Worm (Caenorhabditis elegans) whole organism, young adult: ENCODE data around the gene acs-11.

Source experiments
- B0019.2 ChIP-seq: fragments of 200-800 bp; sonication (Bioruptor generic); conservative IDR thresholded peaks from 2 replicates; pipeline ENCODE4 v1.3.6; 2022; ENCODE audit warnings: missing genetic modification reagents, missing genetic modification characterization, missing compliant biosample characterization
- B0035.1 ChIP-seq: sonication (generic microtip); optimal IDR thresholded peaks from 2 replicates; lab custom pipeline; 2016; ENCODE audit warnings: missing genetic modification characterization, mild to moderate bottlenecking, missing compliant biosample characterization, missing genotype, missing genetic modification reagents
- C06A6.2 ChIP-seq: fragments of 200-800 bp; sonication (Bioruptor generic); conservative IDR thresholded peaks from 2 replicates; pipeline ENCODE4 v1.3.6; 2022; ENCODE audit warnings: missing genetic modification characterization, missing compliant biosample characterization
- F23B12.7 ChIP-seq: sonication (generic microtip); optimal IDR thresholded peaks from 2 replicates; lab custom pipeline; 2017; ENCODE audit warnings: missing genetic modification characterization, mild to moderate bottlenecking, missing compliant biosample characterization, antibody characterized with exemption, moderate library complexity; ENCODE audit not compliant: insufficient read depth
- F39B2.1 ChIP-seq: fragments of 200-800 bp; sonication (Bioruptor generic); IDR thresholded peaks from 2 replicates; pipeline ENCODE4 v1.3.6; 2022; ENCODE audit warnings: missing genetic modification reagents, missing genetic modification characterization, missing compliant biosample characterization
- F49E8.2 ChIP-seq: sonication (generic microtip); optimal IDR thresholded peaks from 3 replicates; lab custom pipeline; 2017; ENCODE audit warnings: missing genetic modification characterization, mild to moderate bottlenecking, missing compliant biosample characterization, antibody characterized with exemption, moderate library complexity; ENCODE audit not compliant: insufficient read depth
- F55B11.4 ChIP-seq: sonication (generic microtip); optimal IDR thresholded peaks from 2 replicates; lab custom pipeline; 2016; ENCODE audit warnings: missing compliant biosample characterization, missing genetic modification characterization, borderline replicate concordance; ENCODE audit not compliant: insufficient read depth
- K11D2.4 ChIP-seq: fragments of 200-800 bp; sonication (Bioruptor generic); IDR thresholded peaks from 2 replicates; pipeline ENCODE4 v1.3.6; 2022; ENCODE audit warnings: missing genetic modification reagents, missing genetic modification characterization, missing compliant biosample characterization
- Y53G8AR.9 ChIP-seq: fragments of 200-800 bp; sonication (Bioruptor generic); conservative IDR thresholded peaks from 2 replicates; pipeline ENCODE4 v1.3.6; 2022; ENCODE audit warnings: missing genetic modification reagents, missing genetic modification characterization, missing compliant biosample characterization
- Y56A3A.18 ChIP-seq: fragments of 200-800 bp; sonication (Bioruptor generic); IDR thresholded peaks from 2 replicates; pipeline ENCODE4 v1.3.6; 2022; ENCODE audit warnings: missing genetic modification reagents, missing genetic modification characterization, missing compliant biosample characterization
- Y79H2A.3 ChIP-seq: fragments of 200-800 bp; sonication (Bioruptor generic); conservative IDR thresholded peaks from 2 replicates; pipeline ENCODE4 v1.3.6; 2022; ENCODE audit warnings: missing genetic modification reagents, missing genetic modification characterization, missing compliant biosample characterization
- aptf-3 ChIP-seq: fragments of 200-800 bp; sonication (Bioruptor generic); IDR thresholded peaks from 2 replicates; pipeline ENCODE4 v1.3.6; 2022; ENCODE audit warnings: missing genetic modification characterization, missing compliant biosample characterization
- attf-6 ChIP-seq: fragments of 200-800 bp; sonication (Bioruptor generic); IDR thresholded peaks from 2 replicates; pipeline ENCODE4 v1.3.6; 2022; ENCODE audit warnings: missing genetic modification reagents, missing genetic modification characterization, missing compliant biosample characterization
- bed-2 ChIP-seq: fragments of 200-800 bp; sonication (Bioruptor generic); IDR thresholded peaks from 2 replicates; pipeline ENCODE4 v1.3.6; 2022; ENCODE audit warnings: missing genetic modification reagents, missing genetic modification characterization, missing compliant biosample characterization
- ceh-27 ChIP-seq: fragments of 200-800 bp; sonication (Bioruptor generic); optimal IDR thresholded peaks from 2 replicates; lab custom pipeline; 2018; ENCODE audit warnings: mild to moderate bottlenecking, missing genetic modification characterization, moderate library complexity, missing compliant biosample characterization
- ceh-40 ChIP-seq: fragments of 200-800 bp; sonication (Bioruptor generic); IDR thresholded peaks from 2 replicates; pipeline ENCODE4 v1.3.6; 2022; ENCODE audit warnings: missing genetic modification characterization, missing compliant biosample characterization
- ceh-58 ChIP-seq: fragments of 200-800 bp; sonication (Bioruptor generic); IDR thresholded peaks from 2 replicates; pipeline ENCODE4 v1.3.6; 2022; ENCODE audit warnings: missing genetic modification characterization, missing compliant biosample characterization
- die-1 ChIP-seq: sonication (generic microtip); optimal IDR thresholded peaks from 2 replicates; lab custom pipeline; 2016; ENCODE audit warnings: missing genotype, mild to moderate bottlenecking, missing genetic modification characterization, missing compliant biosample characterization
- ets-4 ChIP-seq: fragments of 200-800 bp; sonication (Bioruptor generic); optimal IDR thresholded peaks from 2 replicates; lab custom pipeline; 2018; ENCODE audit warnings: mild to moderate bottlenecking, missing genetic modification characterization, missing compliant biosample characterization
- hlh-26 ChIP-seq: fragments of 200-800 bp; sonication (Bioruptor generic); conservative IDR thresholded peaks from 2 replicates; pipeline ENCODE4 v1.3.6; 2022; ENCODE audit warnings: missing genetic modification reagents, missing genetic modification characterization, missing compliant biosample characterization
- hmg-1.2 ChIP-seq: fragments of 200-800 bp; sonication (Bioruptor generic); IDR thresholded peaks from 2 replicates; pipeline ENCODE4 v1.3.6; 2022; ENCODE audit warnings: missing genetic modification reagents, missing genetic modification characterization, missing compliant biosample characterization
- hmg-20 ChIP-seq: fragments of 200-800 bp; sonication (Bioruptor generic); IDR thresholded peaks from 2 replicates; pipeline ENCODE4 v1.3.6; 2022; ENCODE audit warnings: missing genetic modification reagents, missing genetic modification characterization, missing compliant biosample characterization
- let-526 ChIP-seq: fragments of 200-800 bp; sonication (Bioruptor generic); IDR thresholded peaks from 2 replicates; pipeline ENCODE4 v1.3.6; 2022; ENCODE audit warnings: missing genetic modification reagents, missing genetic modification characterization, missing compliant biosample characterization
- let-607 ChIP-seq, 2 experiments: fragments of 200-800 bp in 1 of 2; sonication (Bioruptor generic) in 1 of 2; sonication (generic microtip) in 1 of 2; optimal IDR thresholded peaks; 2 replicates each; lab custom pipeline; 2016 to 2018; ENCODE audit warnings: mild to moderate bottlenecking in 2 of 2, missing compliant biosample characterization in 2 of 2, missing genetic modification characterization in 2 of 2, moderate library complexity in 2 of 2, missing genotype in 1 of 2
- lin-35 ChIP-seq, 3 experiments: fragments of 150-350 bp in 2 of 3; sonication (generic microtip) in 1 of 3; optimal IDR thresholded peaks; 2 replicates each; lab custom pipeline; 2014 to 2018; ENCODE audit warnings: missing biosample characterization in 3 of 3, missing genetic modification characterization in 3 of 3, missing genetic modification reagents in 3 of 3
- lin-40 ChIP-seq: sonication (generic microtip); optimal IDR thresholded peaks from 2 replicates; lab custom pipeline; 2016; ENCODE audit warnings: missing genetic modification characterization, mild to moderate bottlenecking, missing compliant biosample characterization, missing genotype, missing genetic modification reagents
- lir-1 ChIP-seq: fragments of 200-800 bp; sonication (Bioruptor generic); conservative IDR thresholded peaks from 2 replicates; pipeline ENCODE4 v1.3.6; 2022; ENCODE audit warnings: missing genetic modification reagents, missing genetic modification characterization, missing compliant biosample characterization
- madf-8 ChIP-seq: fragments of 200-800 bp; sonication (Bioruptor generic); conservative IDR thresholded peaks from 2 replicates; pipeline ENCODE4 v1.3.6; 2022; ENCODE audit warnings: missing genetic modification reagents, missing genetic modification characterization, missing compliant biosample characterization
- nhr-179 ChIP-seq: sonication (generic microtip); optimal IDR thresholded peaks from 2 replicates; lab custom pipeline; 2016; ENCODE audit warnings: mild to moderate bottlenecking, missing genetic modification characterization, missing compliant biosample characterization
- nhr-27 ChIP-seq: fragments of 200-800 bp; sonication (Bioruptor generic); optimal IDR thresholded peaks from 2 replicates; lab custom pipeline; 2018; ENCODE audit warnings: mild to moderate bottlenecking, missing genetic modification characterization, moderate library complexity, missing compliant biosample characterization
- nhr-80 ChIP-seq: sonication (generic microtip); optimal IDR thresholded peaks from 2 replicates; lab custom pipeline; 2016; ENCODE audit warnings: missing genetic modification characterization, missing compliant biosample characterization
- rec-8 ChIP-seq, 2 experiments: sonication (generic microtip); optimal IDR thresholded peaks; 2 replicates each; lab custom pipeline; 2016; ENCODE audit warnings: mild to moderate bottlenecking in 2 of 2, missing genetic modification characterization in 2 of 2, missing genetic modification reagents in 2 of 2, missing genotype in 2 of 2, missing biosample characterization in 1 of 2, missing compliant biosample characterization in 1 of 2, moderate library complexity in 1 of 2
- repo-1 ChIP-seq: sonication (generic microtip); optimal IDR thresholded peaks from 2 replicates; lab custom pipeline; 2017; ENCODE audit warnings: mild to moderate bottlenecking, missing genetic modification characterization, missing compliant biosample characterization
- snpc-1.1 ChIP-seq: sonication (generic microtip); optimal IDR thresholded peaks from 2 replicates; lab custom pipeline; 2017; ENCODE audit warnings: missing genetic modification characterization, mild to moderate bottlenecking, missing compliant biosample characterization, antibody characterized with exemption, moderate library complexity, missing genotype, missing genetic modification reagents; ENCODE audit not compliant: insufficient read depth
- tlf-1 ChIP-seq: fragments of 200-800 bp; sonication (Bioruptor generic); optimal IDR thresholded peaks from 2 replicates; lab custom pipeline; 2018; ENCODE audit warnings: mild to moderate bottlenecking, missing genetic modification characterization, missing compliant biosample characterization
- unc-62 ChIP-seq: fragments of 150-350 bp; optimal IDR thresholded peaks from 2 replicates; lab custom pipeline; 2014; ENCODE audit warnings: missing biosample characterization, missing genetic modification reagents, missing genetic modification characterization

Gene acs-11

ce11 chrII:4728687-4729086 lies 13.2 kb upstream of the acs-11 start (continued):
- TF ChIP-seq let-526 (GFP tag; lab: Robert Waterston, UW) (no peak), F49E8.2 (tag; lab: Kevin White, UChicago) (no peak), F55B11.4 (tag; lab: Kevin White, UChicago) (no peak), ets-4 (GFP tag; lab: Kevin White, UChicago) (peak; percentile 50), lin-40 (tag; lab: Kevin White, UChicago) (peak; percentile 27), nhr-80 (peak; percentile 94), repo-1 (tag; lab: Kevin White, UChicago) (no peak), hmg-1.2 (peak; percentile 53; the same call in 1 of the 2 replicates), Y53G8AR.9 (GFP tag; lab: Robert Waterston, UW) (no peak)

- no peak for TF ChIP-seq aptf-3 (GFP tag; lab: Robert Waterston, UW)
- no peak for TF ChIP-seq nhr-179 (tag; lab: Kevin White, UChicago)
- TF ChIP-seq attf-6 (GFP tag; lab: Robert Waterston, UW), result no peak
- no peak for TF ChIP-seq B0035.1 (tag; lab: Kevin White, UChicago)
- TF ChIP-seq bed-2 (GFP tag; lab: Robert Waterston, UW), result no peak
- no peak for TF ChIP-seq ceh-27 (GFP tag; lab: Kevin White, UChicago)
- no peak for TF ChIP-seq lin-35 (GFP tag; optimal IDR thresholded peaks at IDR 0.05; lab: Kevin White, UChicago)
- no peak for TF ChIP-seq F55B11.4 (tag; lab: Kevin White, UChicago)
- TF ChIP-seq lir-1, result no peak
- TF ChIP-seq ets-4 (GFP tag; lab: Kevin White, UChicago), result no peak
- no peak for TF ChIP-seq madf-8 (GFP tag; lab: Robert Waterston, UW)
- no peak for TF ChIP-seq die-1
- TF ChIP-seq rec-8 (tag; optimal IDR thresholded peaks at IDR 0.05; lab: Kevin White, UChicago), result no peak
- no peak for TF ChIP-seq tlf-1
- TF ChIP-seq, all 124 proteins: peak for 0
Measured at ce11 chrII:4729733-4730132, 12.2 kb upstream of the acs-11 start, which contains the start of gene F41C3.7. TSS of gene F41C3.7 (plus strand) at chrII:4730033.

- no peak for TF ChIP-seq unc-62 (GFP tag; lab: Kevin White, UChicago)
- no peak for TF ChIP-seq let-607 (tag; optimal IDR thresholded peaks at IDR 0.05; lab: Kevin White, UChicago)
- no peak for TF ChIP-seq B0019.2 (GFP tag; lab: Robert Waterston, UW)
- TF ChIP-seq ceh-27 (GFP tag; lab: Kevin White, UChicago), result no peak
- no peak for TF ChIP-seq K11D2.4 (GFP tag; lab: Robert Waterston, UW)
- TF ChIP-seq nhr-27 (tag; lab: Kevin White, UChicago), result no peak
- no peak for TF ChIP-seq F39B2.1 (GFP tag; lab: Robert Waterston, UW)
- no peak for TF ChIP-seq lir-1
- no peak for TF ChIP-seq Y79H2A.3 (GFP tag; lab: Robert Waterston, UW)
- no peak for TF ChIP-seq hlh-26 (GFP tag; lab: Robert Waterston, UW)
- TF ChIP-seq ceh-40, result no peak
- TF ChIP-seq Y56A3A.18 (GFP tag; lab: Robert Waterston, UW), result no peak
- TF ChIP-seq ceh-58 (GFP tag; lab: Robert Waterston, UW), result no peak
- TF ChIP-seq snpc-1.1 (tag; lab: Kevin White, UChicago), result no peak
- no peak for TF ChIP-seq C06A6.2 (GFP tag; lab: Robert Waterston, UW)
- no peak for TF ChIP-seq hmg-20 (GFP tag; lab: Robert Waterston, UW)
- TF ChIP-seq F23B12.7, result no peak
- TF ChIP-seq, all 124 proteins: peak for 0
Measured at ce11 chrII:4733848-4734247, 8.1 kb upstream of the acs-11 start, which contains the start of gene F41C3.11. TSS of gene F41C3.11 (minus strand) at chrII:4733948.
